Fruit fly (Drosophila melanogaster) whole organism, wandering third instar larva: ENCODE results near the gene CG15429.

Experiments
- CG9705 ChIP-seq: fragments of 200-800 bp; sonication (Bioruptor generic); optimal IDR thresholded peaks from 2 replicates; lab custom pipeline; 2018; ENCODE audit warnings: missing biosample characterization, mild to moderate bottlenecking, missing genetic modification characterization
- CrebA ChIP-seq: fragments of 200-800 bp; sonication (Bioruptor generic); optimal IDR thresholded peaks from 2 replicates; lab custom pipeline; 2016; ENCODE audit warnings: missing biosample characterization, mild to moderate bottlenecking, missing genetic modification characterization, borderline replicate concordance
- Dfd ChIP-seq: fragments of >200 bp; optimal IDR thresholded peaks from 2 replicates; lab custom pipeline; 2017; ENCODE audit warnings: missing biosample characterization, missing genetic modification characterization
- GATAd ChIP-seq: sonication (Bioruptor generic); optimal IDR thresholded peaks from 2 replicates; lab custom pipeline; 2016; ENCODE audit warnings: missing biosample characterization, missing genetic modification characterization
- Hnf4 ChIP-seq: fragments of 200-800 bp; sonication (Bioruptor generic); optimal IDR thresholded peaks from 2 replicates; lab custom pipeline; 2016; ENCODE audit warnings: missing biosample characterization, mild to moderate bottlenecking, missing genetic modification characterization
- Hr83 ChIP-seq: fragments of 200-300 bp; sonication (Bioruptor generic); optimal IDR thresholded peaks from 2 replicates; lab custom pipeline; 2016; ENCODE audit warnings: missing biosample characterization, mild to moderate bottlenecking, missing genetic modification characterization, moderate library complexity; ENCODE audit not compliant: poor library complexity, severe bottlenecking
- OdsH ChIP-seq: fragments of 200-800 bp; sonication (Bioruptor generic); optimal IDR thresholded peaks from 2 replicates; lab custom pipeline; 2016; ENCODE audit warnings: missing biosample characterization, mild to moderate bottlenecking, missing genetic modification characterization
- Rel ChIP-seq, 2 experiments: fragments of 200-800 bp; sonication (Bioruptor generic) in 1 of 2; optimal IDR thresholded peaks; 2 replicates in 1 of 2; 3 replicates in 1 of 2; lab custom pipeline; 2016 to 2019; ENCODE audit warnings: mild to moderate bottlenecking in 2 of 2, missing biosample characterization in 2 of 2, missing genetic modification characterization in 2 of 2, moderate library complexity in 1 of 2
- Vsx2 ChIP-seq: fragments of 200-300, 225-300 bp; sonication (Bioruptor generic); optimal IDR thresholded peaks from 2 replicates; lab custom pipeline; 2018; ENCODE audit warnings: missing biosample characterization, missing genetic modification characterization; ENCODE audit not compliant: partially characterized antibody
- br ChIP-seq: fragments of 200-800 bp; sonication (Bioruptor generic); optimal IDR thresholded peaks from 2 replicates; lab custom pipeline; 2016; ENCODE audit warnings: missing biosample characterization, missing genetic modification characterization
- dmrt93B ChIP-seq: fragments of 200-800 bp; sonication (Bioruptor generic); optimal IDR thresholded peaks from 2 replicates; lab custom pipeline; 2018; ENCODE audit warnings: missing biosample characterization, mild to moderate bottlenecking, missing genetic modification characterization
- h ChIP-seq: fragments of 200-800 bp; sonication (Bioruptor generic); optimal IDR thresholded peaks from 3 replicates; lab custom pipeline; 2016; ENCODE audit warnings: missing biosample characterization, mild to moderate bottlenecking, missing genetic modification characterization
- lola ChIP-seq: fragments of >200 bp; optimal IDR thresholded peaks from 2 replicates; lab custom pipeline; 2017; ENCODE audit warnings: missing biosample characterization, missing genetic modification characterization
- rgr ChIP-seq: fragments of 200-800 bp; sonication (Bioruptor generic); optimal IDR thresholded peaks from 3 replicates; lab custom pipeline; 2016; ENCODE audit warnings: missing biosample characterization, mild to moderate bottlenecking, missing genetic modification characterization
- sv ChIP-seq: fragments of 200-800 bp; sonication (Bioruptor generic); optimal IDR thresholded peaks from 3 replicates; lab custom pipeline; 2016; ENCODE audit warnings: missing biosample characterization, missing genetic modification characterization

Gene CG15429

DNA sequence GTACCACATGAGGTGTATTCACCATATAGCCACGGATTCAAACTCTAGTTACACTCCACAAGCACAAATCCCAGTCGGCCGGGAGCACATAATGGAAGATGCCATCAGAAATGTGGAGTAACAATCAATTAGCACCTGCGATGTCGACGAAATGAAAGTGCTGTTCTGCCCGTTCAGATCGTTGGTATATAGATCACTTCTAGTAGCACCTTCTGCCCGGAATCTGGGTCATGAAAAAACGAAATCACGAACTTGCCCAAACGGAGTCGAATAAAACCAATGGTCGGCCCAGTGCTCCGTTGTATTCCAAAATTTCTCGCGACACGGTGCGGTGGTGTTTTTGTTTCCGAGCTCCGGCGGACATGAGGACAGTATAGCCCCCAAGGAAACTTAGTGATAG lies 47.9 kb downstream of the CG15429 start, which contains the start of gene CG33003:
CG33003 (plus strand) TSS at position 301 of the 400 bp plus-strand sequence.
- TF ChIP-seq Hnf4 (GFP tag; lab: Kevin White, UChicago) (no peak), CrebA (GFP tag; lab: Kevin White, UChicago) (no peak), sv (GFP tag; lab: Kevin White, UChicago) (no peak), lola (GFP tag; lab: Kevin White, UChicago) (no peak), rgr (GFP tag; lab: Kevin White, UChicago) (no peak), OdsH (GFP tag; lab: Kevin White, UChicago) (no peak), br (GFP tag; lab: Kevin White, UChicago) (no peak), dmrt93B (GFP tag; lab: Kevin White, UChicago) (no peak), Vsx2 (no peak), Dfd (no peak), GATAd (no peak)

DNA sequence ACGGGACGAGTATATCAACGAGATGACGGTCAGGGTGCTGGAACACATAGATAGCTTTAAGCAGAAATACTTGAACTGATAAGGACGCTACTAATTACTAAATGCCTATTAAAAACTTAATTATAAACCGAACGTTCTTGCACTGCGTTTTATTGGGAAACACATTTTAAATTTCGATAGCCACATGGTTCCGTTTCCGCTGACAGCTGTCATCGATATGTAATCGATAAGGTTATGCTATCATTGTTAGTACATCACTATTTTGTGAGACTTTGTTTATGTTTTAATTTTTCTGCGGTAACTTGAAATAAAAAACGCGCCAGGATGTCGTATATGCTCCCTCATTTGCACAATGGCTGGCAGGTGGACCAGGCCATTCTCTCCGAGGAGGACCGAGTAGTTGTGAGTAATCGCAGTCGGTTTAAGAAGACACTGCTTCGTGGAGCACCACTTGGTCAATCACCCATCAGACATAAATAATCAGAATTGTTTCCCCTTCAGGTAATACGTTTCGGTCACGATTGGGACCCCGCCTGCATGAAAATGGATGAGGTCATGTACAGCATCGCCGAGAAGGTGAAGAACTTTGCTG lies 50.3 kb downstream of the CG15429 start, which contains the start of gene Dim1:
Dim1 (plus strand) TSS at position 239 of the 592 bp plus-strand sequence.
- TF ChIP-seq Rel (GFP tag; optimal IDR thresholded peaks at IDR 0.05; lab: Kevin White, UChicago) (no peak), Rel (tag; optimal IDR thresholded peaks at IDR 0.05; lab: Kevin White, UChicago) (peak; percentile 84), CG9705 (GFP tag; lab: Kevin White, UChicago) (peak; percentile 35), h (GFP tag; lab: Kevin White, UChicago) (no peak), Hr83 (GFP tag; lab: Kevin White, UChicago) (peak; percentile 35)
- TF ChIP-seq, all 38 proteins: peak for 3
